Worm (Caenorhabditis elegans): ENCODE measurements around the gene ZK757.2.

- TF ChIP-seq ama-1 (optimal IDR thresholded peaks at IDR 0.05) = no peak
- no peak for TF ChIP-seq nhr-237 (tag; optimal IDR thresholded peaks at IDR 0.05)
- TF ChIP-seq pha-4 (tag; optimal IDR thresholded peaks at IDR 0.05) = no peak
- no peak for TF ChIP-seq mdl-1 (tag; optimal IDR thresholded peaks at IDR 0.05)
- no peak for TF ChIP-seq aly-2 (tag; optimal IDR thresholded peaks at IDR 0.05)
- TF ChIP-seq fos-1 (tag; optimal IDR thresholded peaks at IDR 0.05) = no peak
These were observed 34.3 kb upstream of the ZK757.2 start for ce11 chrIII:9912998-9913397.

Measured in whole organism, L3 larva.